Fruit fly (Drosophila melanogaster) whole organism, embryonic: ENCODE measurements around the gene cl.

Experiments used
- Adf1 ChIP-seq: fragments of 200-800 bp; sonication (Bioruptor generic); IDR thresholded peaks from 2 replicates; pipeline ENCODE4 v1.3.6; 2022; ENCODE audit warnings: missing biosample characterization, missing genetic modification characterization
- Antp ChIP-seq: fragments of 200-800 bp; sonication (Bioruptor generic); optimal IDR thresholded peaks from 3 replicates; lab custom pipeline; 2016; ENCODE audit warnings: missing biosample characterization, missing genetic modification characterization
- Awh ChIP-seq: fragments of 200-800 bp; sonication (Bioruptor generic); IDR thresholded peaks from 2 replicates; pipeline ENCODE4, ENCODE4 v1.3.6; 2022; ENCODE audit warnings: missing biosample characterization, missing genetic modification characterization
- CG10147 ChIP-seq: fragments of 200-800 bp; sonication (Bioruptor generic); optimal IDR thresholded peaks from 2 replicates; lab custom pipeline; 2019; ENCODE audit warnings: missing biosample characterization, mild to moderate bottlenecking, missing genetic modification characterization, moderate library complexity
- CG10654 ChIP-seq: fragments of 200-800 bp; sonication (Bioruptor generic); optimal IDR thresholded peaks from 2 replicates; lab custom pipeline; 2016; ENCODE audit warnings: missing biosample characterization, missing genetic modification characterization
- CG13424 ChIP-seq: fragments of 200-800 bp; sonication (Bioruptor generic); optimal IDR thresholded peaks from 2 replicates; lab custom pipeline; 2019; ENCODE audit warnings: missing biosample characterization, mild to moderate bottlenecking, missing genetic modification characterization, moderate library complexity
- CG18011 ChIP-seq: fragments of 200-800 bp; sonication (Bioruptor generic); optimal IDR thresholded peaks from 2 replicates; lab custom pipeline; 2017; ENCODE audit warnings: missing biosample characterization, missing genetic modification characterization, mild to moderate bottlenecking, moderate library complexity, missing genotype
- CG18764 ChIP-seq: fragments of 200-800 bp; sonication (Bioruptor generic); optimal IDR thresholded peaks from 3 replicates; lab custom pipeline; 2016; ENCODE audit warnings: missing biosample characterization, missing genetic modification characterization
- CG2875 ChIP-seq: fragments of 200-800 bp; sonication (Bioruptor generic); optimal IDR thresholded peaks from 2 replicates; lab custom pipeline; 2017; ENCODE audit warnings: missing biosample characterization, mild to moderate bottlenecking, missing genetic modification characterization, missing genetic modification reagents
- CG31388 ChIP-seq: fragments of 200-800 bp; sonication (Bioruptor generic); optimal IDR thresholded peaks from 2 replicates; lab custom pipeline; 2016; ENCODE audit warnings: missing biosample characterization, missing genetic modification characterization
- CG33213 ChIP-seq: fragments of 200-800 bp; sonication (Bioruptor generic); optimal IDR thresholded peaks from 3 replicates; lab custom pipeline; 2016; ENCODE audit warnings: missing biosample characterization, missing genetic modification characterization
- CG3838 ChIP-seq: fragments of 200-800 bp; sonication (Bioruptor generic); optimal IDR thresholded peaks from 3 replicates; lab custom pipeline; 2016; ENCODE audit warnings: missing biosample characterization, missing genetic modification characterization
- CG4730 ChIP-seq: fragments of 200-800 bp; sonication (Bioruptor generic); IDR thresholded peaks from 2 replicates; pipeline ENCODE4 v1.3.6; 2022; ENCODE audit warnings: missing biosample characterization, missing genetic modification characterization
- CG6689 ChIP-seq: fragments of 200-800 bp; sonication (Bioruptor generic); IDR thresholded peaks from 2 replicates; pipeline ENCODE4 v1.3.6; 2022; ENCODE audit warnings: missing biosample characterization, missing genetic modification characterization
- CG8089 ChIP-seq: fragments of 200-800 bp; sonication (Bioruptor generic); optimal IDR thresholded peaks from 3 replicates; lab custom pipeline; 2016; ENCODE audit warnings: missing biosample characterization, missing genetic modification characterization
- CG8478 ChIP-seq: fragments of >200 bp; optimal IDR thresholded peaks from 2 replicates; lab custom pipeline; 2018
- CG9797 ChIP-seq: fragments of 200-800 bp; sonication (Bioruptor generic); optimal IDR thresholded peaks from 3 replicates; lab custom pipeline; 2018; ENCODE audit warnings: missing biosample characterization, mild to moderate bottlenecking, missing genetic modification characterization
- D19A ChIP-seq: fragments of 200-800 bp; optimal IDR thresholded peaks from 3 replicates; lab custom pipeline; 2019; ENCODE audit warnings: missing biosample characterization, mild to moderate bottlenecking, missing genetic modification characterization, moderate library complexity
- Doc3 ChIP-seq: fragments of 200-800 bp; sonication (Bioruptor generic); IDR thresholded peaks from 3 replicates; pipeline ENCODE4 v1.3.6; 2022; ENCODE audit warnings: missing biosample characterization, missing genetic modification characterization; ENCODE audit not compliant: partially characterized antibody
- Hey ChIP-seq: fragments of 200-800 bp; sonication (Bioruptor generic); optimal IDR thresholded peaks from 3 replicates; lab custom pipeline; 2018; ENCODE audit warnings: missing biosample characterization, mild to moderate bottlenecking, missing genetic modification characterization
- MBD-R2 ChIP-seq: fragments of 200-800 bp; sonication (Bioruptor generic); IDR thresholded peaks from 2 replicates; pipeline ENCODE4 v1.3.6; 2022; ENCODE audit warnings: missing biosample characterization, missing genetic modification characterization
- MESR4 ChIP-seq: fragments of 200-800 bp; sonication (Bioruptor generic); optimal IDR thresholded peaks from 2 replicates; lab custom pipeline; 2018; ENCODE audit warnings: missing biosample characterization, mild to moderate bottlenecking, missing genetic modification characterization, moderate library complexity
- Med ChIP-seq: fragments of 200-800 bp; sonication (Bioruptor generic); peaks from one replicate; lab custom pipeline; 2016; ENCODE audit warnings: missing biosample characterization, missing genetic modification characterization, mild to moderate bottlenecking, inconsistent platforms, moderate library complexity
- NC2β ChIP-seq: fragments of 200-800 bp; sonication (Bioruptor generic); optimal IDR thresholded peaks from 2 replicates; lab custom pipeline; 2016; ENCODE audit warnings: missing biosample characterization, missing genetic modification characterization
- NFAT ChIP-seq: fragments of 200-800 bp; sonication (Bioruptor generic); IDR thresholded peaks from 2 replicates; pipeline ENCODE4 v1.3.6; 2022; ENCODE audit warnings: missing biosample characterization, missing genetic modification characterization
- Nf-YC ChIP-seq: fragments of 200-800 bp; optimal IDR thresholded peaks from 3 replicates; lab custom pipeline; 2019; ENCODE audit warnings: missing biosample characterization, mild to moderate bottlenecking, missing genetic modification characterization, moderate library complexity
- Oaz ChIP-seq: fragments of 200-800 bp; sonication (Bioruptor generic); IDR thresholded peaks from 2 replicates; pipeline ENCODE4 v1.3.6; 2022; ENCODE audit warnings: missing biosample characterization, missing genetic modification characterization
- Poxn ChIP-seq: fragments of 200-800 bp; sonication (Bioruptor generic); IDR thresholded peaks from 2 replicates; pipeline ENCODE4 v1.3.6; 2022; ENCODE audit warnings: missing biosample characterization, missing genetic modification characterization
- Scr ChIP-seq: fragments of 200-800 bp; sonication (Bioruptor generic); IDR thresholded peaks from 2 replicates; pipeline ENCODE4 v1.3.6; 2022; ENCODE audit warnings: missing biosample characterization, missing genetic modification characterization; ENCODE audit not compliant: partially characterized antibody
- Ssrp ChIP-seq: fragments of 200-800 bp; sonication (Bioruptor generic); optimal IDR thresholded peaks from 2 replicates; lab custom pipeline; 2018; ENCODE audit warnings: missing biosample characterization, mild to moderate bottlenecking, missing genetic modification characterization, moderate library complexity
- aop ChIP-seq: fragments of 200-800 bp; sonication (Bioruptor generic); IDR thresholded peaks from 2 replicates; pipeline ENCODE4 v1.3.6; 2022; ENCODE audit warnings: missing biosample characterization, missing genetic modification characterization
- bbx ChIP-seq: fragments of 200-800 bp; sonication (Bioruptor generic); IDR thresholded peaks from 2 replicates; pipeline ENCODE4 v1.3.6; 2022; ENCODE audit warnings: missing biosample characterization, missing genetic modification characterization; ENCODE audit not compliant: partially characterized antibody
- danr ChIP-seq: fragments of 200-800 bp; sonication (Bioruptor generic); IDR thresholded peaks from 2 replicates; pipeline ENCODE4 v1.3.6; 2022; ENCODE audit warnings: missing biosample characterization, missing genetic modification characterization
- dati ChIP-seq: fragments of 200-800 bp; sonication (Bioruptor generic); IDR thresholded peaks from 2 replicates; pipeline ENCODE4 v1.3.6; 2022; ENCODE audit warnings: missing biosample characterization, missing genetic modification characterization
- emc ChIP-seq: fragments of 200-800 bp; sonication (Bioruptor generic); optimal IDR thresholded peaks from 2 replicates; lab custom pipeline; 2016; ENCODE audit warnings: missing biosample characterization, missing genetic modification characterization
- gcm2 ChIP-seq: fragments of 200-800 bp; sonication (Bioruptor generic); optimal IDR thresholded peaks from 2 replicates; lab custom pipeline; 2016; ENCODE audit warnings: missing biosample characterization, missing genetic modification characterization
- her ChIP-seq: fragments of 200-800 bp; sonication (Bioruptor generic); optimal IDR thresholded peaks from 2 replicates; lab custom pipeline; 2016; ENCODE audit warnings: missing biosample characterization, missing genetic modification characterization
- ind ChIP-seq: fragments of 200-800 bp; sonication (Bioruptor generic); optimal IDR thresholded peaks from 3 replicates; lab custom pipeline; 2016; ENCODE audit warnings: missing biosample characterization, missing genetic modification characterization
- inv ChIP-seq: fragments of 200-800 bp; sonication (Bioruptor generic); IDR thresholded peaks from 2 replicates; pipeline ENCODE4 v1.3.6; 2022; ENCODE audit warnings: missing biosample characterization, missing genetic modification characterization; ENCODE audit not compliant: partially characterized antibody
- ken ChIP-seq: fragments of 200-800 bp; sonication (Bioruptor generic); IDR thresholded peaks from 3 replicates; pipeline ENCODE4 v1.3.6; 2022; ENCODE audit warnings: missing biosample characterization, missing genetic modification characterization
- knrl ChIP-seq: fragments of 200-800 bp; sonication (Bioruptor generic); IDR thresholded peaks from 3 replicates; pipeline ENCODE4 v1.3.6; 2022; ENCODE audit warnings: missing biosample characterization, missing genetic modification characterization; ENCODE audit not compliant: partially characterized antibody
- lab ChIP-seq: fragments of 200-800 bp; sonication (Bioruptor generic); optimal IDR thresholded peaks from 3 replicates; lab custom pipeline; 2017; ENCODE audit warnings: missing biosample characterization, missing genetic modification characterization, mild to moderate bottlenecking, moderate library complexity, missing genetic modification reagents
- lmd ChIP-seq: fragments of 200-800 bp; sonication (Bioruptor generic); IDR thresholded peaks from 2 replicates; pipeline ENCODE4 v1.3.6; 2022; ENCODE audit warnings: missing biosample characterization, missing genetic modification characterization
- odd ChIP-seq: fragments of 200-800 bp; sonication (Bioruptor generic); optimal IDR thresholded peaks from 2 replicates; lab custom pipeline; 2017; ENCODE audit warnings: missing biosample characterization, mild to moderate bottlenecking, missing genetic modification characterization
- pan ChIP-seq, 4 experiments: fragments of >200 bp in 3 of 4; fragments of 200-800 bp in 1 of 4; sonication (Bioruptor generic) in 1 of 4; optimal IDR thresholded peaks in 3 of 4; IDR thresholded peaks in 1 of 4; 2 replicates each; pipeline versions ENCODE4 v1.3.6 to Lab custom; 2017 to 2022; ENCODE audit warnings: missing biosample characterization in 2 of 4, missing genetic modification characterization in 2 of 4, mixed read lengths in 1 of 4
- pzg ChIP-seq: fragments of 200-800 bp; sonication (Bioruptor generic); optimal IDR thresholded peaks from 3 replicates; lab custom pipeline; 2018; ENCODE audit warnings: missing biosample characterization, mild to moderate bottlenecking, missing genetic modification characterization, moderate library complexity
- schlank ChIP-seq: fragments of 200-800 bp; sonication (Bioruptor generic); optimal IDR thresholded peaks from 2 replicates; lab custom pipeline; 2018; ENCODE audit warnings: missing biosample characterization, mild to moderate bottlenecking, missing genetic modification characterization
- scrt ChIP-seq: fragments of 200-800 bp; sonication (Bioruptor generic); optimal IDR thresholded peaks from 2 replicates; lab custom pipeline; 2018; ENCODE audit warnings: missing biosample characterization, mild to moderate bottlenecking, missing genetic modification characterization, moderate library complexity
- toy ChIP-seq: fragments of 200-800 bp; sonication (Bioruptor generic); IDR thresholded peaks from 2 replicates; pipeline ENCODE4 v1.3.6; 2022; ENCODE audit warnings: missing biosample characterization, missing genetic modification characterization
- tup ChIP-seq: fragments of 200-800 bp; sonication (Bioruptor generic); optimal IDR thresholded peaks from 2 replicates; lab custom pipeline; 2016; ENCODE audit warnings: missing biosample characterization, mild to moderate bottlenecking, missing genetic modification characterization, moderate library complexity
- yki ChIP-seq: fragments of >200 bp; optimal IDR thresholded peaks from 3 replicates; lab custom pipeline; 2018

cl gene

DNA sequence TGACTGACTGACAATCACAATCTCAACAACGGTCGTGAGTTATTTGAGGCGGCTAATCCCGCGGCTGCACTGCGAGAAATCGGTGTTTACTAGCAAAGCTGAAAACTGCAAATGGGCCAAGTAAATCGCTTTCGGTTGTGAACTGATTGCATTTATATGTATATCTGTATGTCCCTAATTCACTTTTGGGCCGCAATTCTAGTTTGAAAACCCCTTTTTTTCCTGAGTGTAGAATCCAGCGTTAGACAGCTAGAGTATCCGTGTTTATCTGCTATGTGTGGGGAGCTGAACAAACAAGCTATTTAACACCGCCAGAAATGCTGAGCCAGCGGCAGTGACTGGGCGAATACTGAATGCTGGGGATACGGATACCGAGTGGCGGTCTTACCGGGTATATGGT lies 43.2 kb upstream of the cl start (continued):
- TF ChIP-seq aop (0 out of 2 replicates have a peak, but pooled peaks have one; percentile 39), CG10147 (GFP tag; lab: Kevin White, UChicago) (no peak), CG2875 (GFP tag; lab: Kevin White, UChicago) (peak; percentile 76), tup (GFP tag; lab: Kevin White, UChicago) (peak; percentile 25), odd (GFP tag; lab: Kevin White, UChicago) (peak; percentile 50), MBD-R2 (GFP tag; lab: Robert Waterston, UW) (peak; percentile 57; the same call in 1 of the 2 replicates), pan (optimal IDR thresholded peaks at IDR 0.05; lab: Kevin White, UChicago) (no peak), pan (GFP tag; optimal IDR thresholded peaks at IDR 0.05 in 1 of 2, IDR thresholded peaks at IDR 0.05 in 1 of 2) (peak in 1 of 2 experiments; percentile 68), lab (GFP tag; lab: Kevin White, UChicago) (peak; percentile 70), gcm2 (peak; percentile 79), emc (GFP tag; lab: Kevin White, UChicago) (peak; percentile 45), inv (GFP tag; lab: Robert Waterston, UW) (no peak), D19A (tag; lab: Kevin White, UChicago) (peak; percentile 68), CG3838 (peak; percentile 16), NC2β (peak; percentile 92), ken (GFP tag; lab: Robert Waterston, UW) (peak; percentile 88), CG18011 (no peak), knrl (GFP tag; lab: Robert Waterston, UW) (no peak), danr (GFP tag; lab: Robert Waterston, UW) (peak; percentile 72), CG6689 (GFP tag; lab: Robert Waterston, UW) (peak; percentile 87), Hey (no peak), scrt (GFP tag; lab: Kevin White, UChicago) (peak; percentile 37), Awh (GFP tag; lab: Robert Waterston, UW) (peak; percentile 78), schlank (tag; lab: Kevin White, UChicago) (peak; percentile 34), her (GFP tag; lab: Kevin White, UChicago) (peak; percentile 81), Oaz (GFP tag; lab: Robert Waterston, UW) (peak; percentile 64), CG31388 (GFP tag; lab: Kevin White, UChicago) (no peak), Doc3 (GFP tag; lab: Robert Waterston, UW) (no peak), Poxn (GFP tag; lab: Robert Waterston, UW) (no peak), Nf-YC (tag; lab: Kevin White, UChicago) (no peak), Antp (GFP tag; lab: Kevin White, UChicago) (peak; percentile 96), CG33213 (peak; percentile 79), Scr (no peak), Adf1 (GFP tag; lab: Robert Waterston, UW) (no peak), CG4730 (peak; percentile 71), ind (GFP tag; lab: Kevin White, UChicago) (peak; percentile 63), dati (GFP tag; lab: Robert Waterston, UW) (peak; percentile 61; the same call in 1 of the 2 replicates), toy (no peak), CG13424 (tag; lab: Kevin White, UChicago) (peak; percentile 86), bbx (GFP tag; lab: Robert Waterston, UW) (no peak), CG9797 (GFP tag; lab: Kevin White, UChicago) (peak; percentile 3), lmd (GFP tag; lab: Robert Waterston, UW) (peak; percentile 81), CG18764 (GFP tag; lab: Kevin White, UChicago) (peak; percentile 64), MESR4 (GFP tag; lab: Kevin White, UChicago) (peak; percentile 22), CG8478 (lab: Kevin White, UChicago) (no peak), CG10654 (peak; percentile 78), CG8089 (GFP tag; lab: Kevin White, UChicago) (peak; percentile 93), Med (GFP tag; lab: Kevin White, UChicago) (peak; percentile 96), yki (no peak), NFAT (GFP tag; lab: Robert Waterston, UW) (peak; percentile 47), pzg (GFP tag; lab: Kevin White, UChicago) (no peak), Ssrp (peak; percentile 69)
